Fruit fly (Drosophila melanogaster) S2 (cell line): ENCODE results near the gene sofe.

Source experiments
- CG8478 ChIP-seq: fragments of >200 bp; optimal IDR thresholded peaks from 2 replicates; lab custom pipeline; 2018
- CTCF ChIP-seq, 2 experiments: fragments of >200 bp; optimal IDR thresholded peaks; 2 replicates each; lab custom pipeline; 2018

DNA sequence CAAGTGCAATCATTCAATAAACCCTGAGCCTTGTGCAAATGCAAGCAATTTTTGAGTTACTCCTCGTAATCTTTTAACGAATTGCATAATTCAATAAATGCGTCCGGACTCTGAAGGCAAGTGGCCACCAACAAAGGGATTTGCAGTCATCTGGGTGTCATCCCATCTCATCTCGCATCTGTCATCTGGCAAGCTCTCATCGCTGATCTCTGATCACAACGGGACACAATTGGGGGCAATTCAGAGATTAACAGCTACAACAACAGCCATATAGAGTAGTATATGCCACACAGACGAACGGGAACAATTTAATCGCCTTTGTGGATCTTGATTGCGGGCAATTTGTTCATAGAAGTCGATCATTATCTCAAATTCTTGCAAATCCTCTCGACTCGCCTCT is 26.5 kb upstream of the sofe start:
- TF ChIP-seq CG8478 (lab: Kevin White, UChicago) (no peak), CTCF (optimal IDR thresholded peaks at IDR 0.05; lab: Kevin White, UChicago) (no peak)
